Worm (Caenorhabditis elegans) whole organism, early embryonic: ENCODE results near the gene ins-22.

Source experiments
- B0310.2 ChIP-seq: sonication (generic microtip); optimal IDR thresholded peaks from 2 replicates; lab custom pipeline; 2016; ENCODE audit warnings: mild to moderate bottlenecking, missing genetic modification characterization, missing compliant biosample characterization
- ama-1 ChIP-seq: fragments of 150-350 bp; optimal IDR thresholded peaks from 2 replicates; lab custom pipeline; 2014
- ceh-36 ChIP-seq: sonication (generic microtip); optimal IDR thresholded peaks from 2 replicates; lab custom pipeline; 2016; ENCODE audit warnings: missing genetic modification characterization, inconsistent platforms, missing compliant biosample characterization
- flt-1 ChIP-seq: fragments of 200-800 bp; sonication (Bioruptor generic); IDR thresholded peaks from 2 replicates; pipeline ENCODE4 v1.3.6; 2022; ENCODE audit warnings: missing genetic modification characterization, missing compliant biosample characterization
- hmg-4 ChIP-seq: fragments of 200-800 bp; sonication (Bioruptor generic); optimal IDR thresholded peaks from 2 replicates; lab custom pipeline; 2018; ENCODE audit warnings: mild to moderate bottlenecking, missing genetic modification characterization, missing compliant biosample characterization
- hnd-1 ChIP-seq: sonication (generic microtip); optimal IDR thresholded peaks from 2 replicates; lab custom pipeline; 2016; ENCODE audit warnings: missing genetic modification characterization, missing compliant biosample characterization
- scrt-1 ChIP-seq: fragments of 200-800 bp; sonication (Bioruptor generic); IDR thresholded peaks from 2 replicates; pipeline ENCODE4 v1.3.6; 2022; ENCODE audit warnings: missing genetic modification characterization, missing compliant biosample characterization

- TF ChIP-seq hmg-4 (no peak), scrt-1 (no peak), B0310.2 (no peak), ama-1 (lab: Kevin White, UChicago) (no peak), ceh-36 (tag; lab: Kevin White, UChicago) (no peak), flt-1 (GFP tag; lab: Robert Waterston, UW) (no peak), hnd-1 (tag; lab: Kevin White, UChicago) (no peak)
These were observed 25.7 kb upstream of the ins-22 start, which contains the start of gene C05B5.2 for ce11 chrIII:10000428-10000827.
